Worm (Caenorhabditis elegans) whole organism, L1 larva: Measurements from ENCODE around the gene scp-1.

ENCODE experiments used
- C04F5.9 ChIP-seq: sonication (generic microtip); optimal IDR thresholded peaks from 2 replicates; lab custom pipeline; 2016; ENCODE audit warnings: missing genetic modification characterization, missing compliant biosample characterization
- C16A3.4 ChIP-seq: fragments of 150-350 bp; optimal IDR thresholded peaks from 2 replicates; lab custom pipeline; 2014; ENCODE audit warnings: missing biosample characterization, missing genetic modification characterization
- C34B4.2 ChIP-seq: sonication (generic microtip); optimal IDR thresholded peaks from 2 replicates; lab custom pipeline; 2017; ENCODE audit warnings: mild to moderate bottlenecking, missing genetic modification characterization, missing compliant biosample characterization
- F16B12.6 ChIP-seq: fragments of 150-350 bp; optimal IDR thresholded peaks from 2 replicates; lab custom pipeline; 2014; ENCODE audit warnings: missing biosample characterization, missing genetic modification characterization
- Y116A8C.19 ChIP-seq: sonication (generic microtip); optimal IDR thresholded peaks from 2 replicates; lab custom pipeline; 2016; ENCODE audit warnings: missing compliant biosample characterization, missing genetic modification characterization, borderline replicate concordance
- alr-1 ChIP-seq: fragments of 200-800 bp; sonication (Bioruptor generic); optimal IDR thresholded peaks from 2 replicates; lab custom pipeline; 2018; ENCODE audit warnings: borderline replicate concordance, mild to moderate bottlenecking, missing genetic modification characterization, missing compliant biosample characterization
- aly-2 ChIP-seq: fragments of 150-350 bp; optimal IDR thresholded peaks from 2 replicates; lab custom pipeline; 2014; ENCODE audit warnings: missing biosample characterization, missing genetic modification characterization
- blmp-1 ChIP-seq: fragments of 150-350 bp; optimal IDR thresholded peaks from 2 replicates; lab custom pipeline; 2014; ENCODE audit warnings: missing biosample characterization, missing genetic modification characterization
- ceh-63 ChIP-seq: fragments of 200-800 bp; sonication (Bioruptor generic); optimal IDR thresholded peaks from 2 replicates; lab custom pipeline; 2018; ENCODE audit warnings: mild to moderate bottlenecking, missing genetic modification characterization, missing compliant biosample characterization
- ceh-8 ChIP-seq: fragments of 200-800 bp; sonication (Bioruptor generic); optimal IDR thresholded peaks from 2 replicates; lab custom pipeline; 2018; ENCODE audit warnings: mild to moderate bottlenecking, missing genetic modification characterization, moderate library complexity, missing compliant biosample characterization
- ceh-88 ChIP-seq: fragments of 200-800 bp; sonication (Bioruptor generic); IDR thresholded peaks from 2 replicates; pipeline ENCODE4 v1.3.6; 2022; ENCODE audit warnings: missing genetic modification characterization, missing compliant biosample characterization
- ceh-90 ChIP-seq: sonication (generic microtip); optimal IDR thresholded peaks from 2 replicates; lab custom pipeline; 2016; ENCODE audit warnings: missing genetic modification characterization, missing compliant biosample characterization
- dpl-1 ChIP-seq, 3 experiments: fragments of 150-350 bp in 2 of 3; sonication (generic microtip) in 1 of 3; optimal IDR thresholded peaks; 2 replicates each; lab custom pipeline; 2014 to 2017; ENCODE audit warnings: missing biosample characterization in 3 of 3, missing genetic modification characterization in 3 of 3, missing genetic modification reagents in 3 of 3
- efl-1 ChIP-seq, 4 experiments: fragments of 150-350 bp; optimal IDR thresholded peaks in 3 of 4; peaks in 1 of 4; 1 replicate in 1 of 4; 2 replicates in 3 of 4; lab custom pipeline; 2014; ENCODE audit warnings: missing biosample characterization in 2 of 4, missing genetic modification characterization in 2 of 4, missing genetic modification reagents in 2 of 4
- efl-3 ChIP-seq: fragments of 200-800 bp; sonication (Bioruptor generic); optimal IDR thresholded peaks from 2 replicates; lab custom pipeline; 2018; ENCODE audit warnings: mild to moderate bottlenecking, missing genetic modification characterization, missing compliant biosample characterization
- elt-2 ChIP-seq: sonication (generic microtip); optimal IDR thresholded peaks from 2 replicates; lab custom pipeline; 2016; ENCODE audit warnings: missing genetic modification characterization, mild to moderate bottlenecking, inconsistent platforms, missing compliant biosample characterization, missing genetic modification reagents
- elt-3 ChIP-seq, 6 experiments: fragments of 150-350 bp in 1 of 6; sonication (generic microtip); optimal IDR thresholded peaks; 2 replicates each; lab custom pipeline; 2017 to 2018; ENCODE audit warnings: missing biosample characterization in 6 of 6, missing genetic modification characterization in 6 of 6, inconsistent platforms in 1 of 6
- fkh-10 ChIP-seq: sonication (generic microtip); optimal IDR thresholded peaks from 2 replicates; lab custom pipeline; 2017; ENCODE audit warnings: missing biosample characterization, missing genetic modification reagents, missing genetic modification characterization
- fkh-8 ChIP-seq: sonication (generic microtip); optimal IDR thresholded peaks from 2 replicates; lab custom pipeline; 2016; ENCODE audit warnings: mild to moderate bottlenecking, missing genetic modification characterization, missing compliant biosample characterization
- fos-1 ChIP-seq: fragments of 150-350 bp; optimal IDR thresholded peaks from 2 replicates; lab custom pipeline; 2014; ENCODE audit warnings: missing biosample characterization, missing genetic modification characterization
- grh-1 ChIP-seq: fragments of 200-800 bp; sonication (Bioruptor generic); IDR thresholded peaks from 2 replicates; pipeline ENCODE4 v1.3.6; 2022; ENCODE audit warnings: missing genetic modification reagents, missing genetic modification characterization, missing compliant biosample characterization
- hlh-17 ChIP-seq: fragments of 200-800 bp; sonication (Bioruptor generic); optimal IDR thresholded peaks from 2 replicates; lab custom pipeline; 2018; ENCODE audit warnings: missing genetic modification characterization, mild to moderate bottlenecking, missing compliant biosample characterization, moderate library complexity, borderline replicate concordance
- hlh-4 ChIP-seq: sonication (generic microtip); optimal IDR thresholded peaks from 2 replicates; lab custom pipeline; 2016; ENCODE audit warnings: mild to moderate bottlenecking, missing genetic modification characterization, missing compliant biosample characterization
- hpl-2 ChIP-seq: fragments of 150-350 bp; optimal IDR thresholded peaks from 2 replicates; lab custom pipeline; 2014; ENCODE audit warnings: missing biosample characterization, missing genetic modification reagents, missing genetic modification characterization
- lin-13 ChIP-seq: fragments of 150-350 bp; optimal IDR thresholded peaks from 2 replicates; lab custom pipeline; 2014; ENCODE audit warnings: missing biosample characterization, missing genetic modification reagents, missing genetic modification characterization
- lin-14 ChIP-seq: fragments of 200-800 bp; sonication (Bioruptor generic); optimal IDR thresholded peaks from 2 replicates; lab custom pipeline; 2018; ENCODE audit warnings: mild to moderate bottlenecking, missing genetic modification characterization, moderate library complexity, missing compliant biosample characterization
- lir-3 ChIP-seq: sonication (generic microtip); optimal IDR thresholded peaks from 2 replicates; lab custom pipeline; 2016; ENCODE audit warnings: mild to moderate bottlenecking, missing genetic modification characterization, moderate library complexity, missing compliant biosample characterization; ENCODE audit not compliant: poor library complexity
- lsy-2 ChIP-seq, 2 experiments: fragments of 150-350 bp; optimal IDR thresholded peaks; 2 replicates each; lab custom pipeline; 2014; ENCODE audit warnings: missing biosample characterization in 2 of 2, missing genetic modification characterization in 2 of 2
- mef-2 ChIP-seq: fragments of 150-350 bp; optimal IDR thresholded peaks from 2 replicates; lab custom pipeline; 2014; ENCODE audit warnings: missing biosample characterization, missing genetic modification characterization
- mep-1 ChIP-seq: fragments of 150-350 bp; optimal IDR thresholded peaks from 2 replicates; lab custom pipeline; 2014; ENCODE audit warnings: missing biosample characterization, missing genetic modification characterization
- nhr-11 ChIP-seq: fragments of 150-350 bp; optimal IDR thresholded peaks from 2 replicates; lab custom pipeline; 2014; ENCODE audit warnings: missing biosample characterization, missing genetic modification characterization
- nhr-12 ChIP-seq: sonication (generic microtip); optimal IDR thresholded peaks from 2 replicates; lab custom pipeline; 2017; ENCODE audit warnings: missing biosample characterization, missing genetic modification characterization
- nhr-20 ChIP-seq: sonication (generic microtip); optimal IDR thresholded peaks from 2 replicates; lab custom pipeline; 2016; ENCODE audit warnings: mild to moderate bottlenecking, missing genetic modification characterization, missing compliant biosample characterization
- nhr-237 ChIP-seq: fragments of 150-350 bp; optimal IDR thresholded peaks from 2 replicates; lab custom pipeline; 2014; ENCODE audit warnings: missing biosample characterization, missing genetic modification characterization
- nhr-71 ChIP-seq: sonication (generic microtip); optimal IDR thresholded peaks from 2 replicates; lab custom pipeline; 2016; ENCODE audit warnings: mild to moderate bottlenecking, missing genetic modification characterization, moderate library complexity, missing compliant biosample characterization
- nhr-76 ChIP-seq: sonication (generic microtip); optimal IDR thresholded peaks from 2 replicates; lab custom pipeline; 2017; ENCODE audit warnings: missing biosample characterization, missing genetic modification characterization
- nhr-77 ChIP-seq: fragments of 150-350 bp; optimal IDR thresholded peaks from 2 replicates; lab custom pipeline; 2014; ENCODE audit warnings: missing biosample characterization, missing genetic modification characterization
- pax-3 ChIP-seq: fragments of 200-800 bp; sonication (Bioruptor generic); optimal IDR thresholded peaks from 2 replicates; lab custom pipeline; 2018; ENCODE audit warnings: mild to moderate bottlenecking, missing genetic modification characterization, moderate library complexity, missing compliant biosample characterization
- pqm-1 ChIP-seq: sonication (generic microtip); optimal IDR thresholded peaks from 3 replicates; lab custom pipeline; 2017; ENCODE audit warnings: missing biosample characterization, missing genetic modification characterization
- rnt-1 ChIP-seq: sonication (generic microtip); optimal IDR thresholded peaks from 2 replicates; lab custom pipeline; 2016; ENCODE audit warnings: mild to moderate bottlenecking, missing genetic modification characterization, moderate library complexity, missing compliant biosample characterization
- skn-1 ChIP-seq: fragments of 150-350 bp; optimal IDR thresholded peaks from 2 replicates; lab custom pipeline; 2014; ENCODE audit warnings: missing biosample characterization, missing genetic modification characterization
- snpc-4 ChIP-seq: fragments of 150-350 bp; optimal IDR thresholded peaks from 2 replicates; lab custom pipeline; 2014; ENCODE audit warnings: missing biosample characterization, missing genetic modification characterization
- snu-23 ChIP-seq: sonication (generic microtip); optimal IDR thresholded peaks from 2 replicates; lab custom pipeline; 2016; ENCODE audit warnings: missing genetic modification characterization, missing compliant biosample characterization
- sup-37 ChIP-seq: fragments of 200-800 bp; sonication (Bioruptor generic); optimal IDR thresholded peaks from 2 replicates; lab custom pipeline; 2018; ENCODE audit warnings: mild to moderate bottlenecking, missing genetic modification characterization, missing compliant biosample characterization
- swsn-7 ChIP-seq: sonication (generic microtip); optimal IDR thresholded peaks from 2 replicates; lab custom pipeline; 2016; ENCODE audit warnings: missing genetic modification characterization, missing compliant biosample characterization
- tbx-2 ChIP-seq: sonication (generic microtip); optimal IDR thresholded peaks from 2 replicates; lab custom pipeline; 2016; ENCODE audit warnings: missing genetic modification characterization, missing compliant biosample characterization
- tlp-1 ChIP-seq: fragments of 150-350 bp; optimal IDR thresholded peaks from 2 replicates; lab custom pipeline; 2014; ENCODE audit warnings: missing biosample characterization, missing genetic modification characterization
- unc-130 ChIP-seq: fragments of 150-350 bp; optimal IDR thresholded peaks from 2 replicates; lab custom pipeline; 2017; ENCODE audit warnings: missing biosample characterization, missing genetic modification characterization, inconsistent platforms
- vab-15 ChIP-seq: sonication (generic microtip); optimal IDR thresholded peaks from 2 replicates; lab custom pipeline; 2017; ENCODE audit warnings: missing genotype, mild to moderate bottlenecking, missing genetic modification characterization, missing compliant biosample characterization
- xbp-1 ChIP-seq: sonication (generic microtip); optimal IDR thresholded peaks from 2 replicates; lab custom pipeline; 2016; ENCODE audit warnings: missing genetic modification characterization, missing compliant biosample characterization
- zag-1 ChIP-seq: fragments of 150-350 bp; optimal IDR thresholded peaks from 2 replicates; lab custom pipeline; 2014; ENCODE audit warnings: missing biosample characterization, missing genetic modification characterization
- ztf-11 ChIP-seq, 2 experiments: sonication (generic microtip); optimal IDR thresholded peaks; 2 replicates each; lab custom pipeline; 2016 to 2017; ENCODE audit warnings: missing genetic modification characterization in 2 of 2, missing biosample characterization in 1 of 2, missing compliant biosample characterization in 1 of 2
- ztf-4 ChIP-seq: fragments of 150-350 bp; optimal IDR thresholded peaks from 2 replicates; lab custom pipeline; 2014; ENCODE audit warnings: missing biosample characterization, missing genetic modification characterization

scp-1 gene

ce11 chrII:9322870-9323349 is 10.9 kb upstream of the scp-1 start, which contains the start of gene rab-39:
Gene rab-39, minus strand, starts transcription at chrII:9322920.
- TF ChIP-seq F16B12.6 (no peak), vab-15 (no peak), unc-130 (tag; lab: Kevin White, UChicago) (no peak), ztf-4 (tag; lab: Kevin White, UChicago) (no peak), grh-1 (GFP tag; lab: Robert Waterston, UW) (no peak), swsn-7 (tag; lab: Kevin White, UChicago) (no peak), elt-3 (tag; optimal IDR thresholded peaks at IDR 0.05; lab: Kevin White, UChicago) (no peak), Y116A8C.19 (no peak), hlh-4 (tag; lab: Kevin White, UChicago) (no peak), hpl-2 (GFP tag; lab: Kevin White, UChicago) (no peak), nhr-71 (tag; lab: Kevin White, UChicago) (peak; percentile 30), C34B4.2 (no peak), dpl-1 (GFP tag; optimal IDR thresholded peaks at IDR 0.05; lab: Kevin White, UChicago) (peak; percentile 22 to 53 (median 31)), skn-1 (tag; lab: Kevin White, UChicago) (peak; percentile 32), lsy-2 (tag; optimal IDR thresholded peaks at IDR 0.05; lab: Kevin White, UChicago) (peak; percentile 42 to 70), lin-14 (GFP tag; lab: Kevin White, UChicago) (peak; percentile 31), nhr-12 (tag; lab: Kevin White, UChicago) (no peak), fkh-10 (GFP tag; lab: Kevin White, UChicago) (no peak), snpc-4 (no peak), tlp-1 (no peak), C04F5.9 (tag; lab: Kevin White, UChicago) (no peak), sup-37 (GFP tag; lab: Kevin White, UChicago) (no peak), tbx-2 (tag; lab: Kevin White, UChicago) (no peak), ceh-63 (GFP tag; lab: Kevin White, UChicago) (no peak), rnt-1 (no peak), nhr-11 (tag; lab: Kevin White, UChicago) (no peak), zag-1 (tag; lab: Kevin White, UChicago) (no peak), elt-2 (tag; lab: Kevin White, UChicago) (no peak), snu-23 (peak; percentile 7), efl-3 (GFP tag; lab: Kevin White, UChicago) (no peak), fkh-8 (tag; lab: Kevin White, UChicago) (peak; percentile 29), blmp-1 (peak; percentile 45), pax-3 (no peak), nhr-20 (tag; lab: Kevin White, UChicago) (peak; percentile 4), ceh-88 (GFP tag; lab: Robert Waterston, UW) (no peak), nhr-77 (tag; lab: Kevin White, UChicago) (no peak), ceh-90 (tag; lab: Kevin White, UChicago) (no peak), alr-1 (tag; lab: Kevin White, UChicago) (no peak), fos-1 (tag; lab: Kevin White, UChicago) (no peak), mef-2 (no peak), pqm-1 (no peak), nhr-76 (tag; lab: Kevin White, UChicago) (no peak), nhr-237 (tag; lab: Kevin White, UChicago) (no peak), lir-3 (no peak), xbp-1 (tag; lab: Kevin White, UChicago) (no peak), lin-13 (GFP tag; lab: Kevin White, UChicago) (no peak), mep-1 (peak; percentile 65), C16A3.4 (tag; lab: Kevin White, UChicago) (peak; percentile 26), efl-1 (optimal IDR thresholded peaks at IDR 0.05; lab: Kevin White, UChicago) (peak; percentile 15 to 30), efl-1 (GFP tag; optimal IDR thresholded peaks at IDR 0.05 in 1 of 2; lab: Kevin White, UChicago) (peak; percentile 40 to 83), ztf-11 (tag; optimal IDR thresholded peaks at IDR 0.05; lab: Kevin White, UChicago) (no peak), ceh-8 (GFP tag; lab: Kevin White, UChicago) (no peak), hlh-17 (GFP tag; lab: Kevin White, UChicago) (no peak), aly-2 (tag; lab: Kevin White, UChicago) (no peak)
